Worm (Caenorhabditis elegans) whole organism, L4 larva: ENCODE measurements around the gene skr-17.

Source experiments
- T20F7.1 ChIP-seq: fragments of 200-800 bp; sonication (Bioruptor generic); optimal IDR thresholded peaks from 2 replicates; lab custom pipeline; 2018; ENCODE audit warnings: mild to moderate bottlenecking, missing genetic modification characterization, missing compliant biosample characterization
- egl-27 ChIP-seq: sonication (generic microtip); optimal IDR thresholded peaks from 3 replicates; lab custom pipeline; 2017; ENCODE audit warnings: missing biosample characterization, missing genetic modification reagents, missing genetic modification characterization
- jun-1 ChIP-seq: fragments of 150-350 bp; optimal IDR thresholded peaks from 2 replicates; lab custom pipeline; 2014; ENCODE audit warnings: missing biosample characterization, missing genetic modification reagents, missing genetic modification characterization
- nhr-28 ChIP-seq: fragments of 150-350 bp; optimal IDR thresholded peaks from 2 replicates; lab custom pipeline; 2014; ENCODE audit warnings: missing biosample characterization, missing genetic modification characterization
- nhr-6 ChIP-seq: fragments of 150-350 bp; optimal IDR thresholded peaks from 2 replicates; lab custom pipeline; 2014; ENCODE audit warnings: missing biosample characterization, missing genetic modification characterization
- ztf-11 ChIP-seq: fragments of 150-350 bp; optimal IDR thresholded peaks from 2 replicates; lab custom pipeline; 2014; ENCODE audit warnings: missing biosample characterization, missing genetic modification characterization

ce11 chrII:7801255-7801654, 17.9 kb downstream of the skr-17 start:
- TF ChIP-seq T20F7.1 (GFP tag; lab: Kevin White, UChicago) (no peak), ztf-11 (tag; lab: Kevin White, UChicago) (no peak), egl-27 (tag; lab: Kevin White, UChicago) (no peak), nhr-6 (no peak), nhr-28 (no peak), jun-1 (tag; lab: Kevin White, UChicago) (no peak)
